Fruit fly (Drosophila melanogaster): ENCODE measurements around the gene ND-20L.
A peak's percentile ranks its signal among the peaks of the same experiment; 100 is the strongest.

ND-20L gene

DNA sequence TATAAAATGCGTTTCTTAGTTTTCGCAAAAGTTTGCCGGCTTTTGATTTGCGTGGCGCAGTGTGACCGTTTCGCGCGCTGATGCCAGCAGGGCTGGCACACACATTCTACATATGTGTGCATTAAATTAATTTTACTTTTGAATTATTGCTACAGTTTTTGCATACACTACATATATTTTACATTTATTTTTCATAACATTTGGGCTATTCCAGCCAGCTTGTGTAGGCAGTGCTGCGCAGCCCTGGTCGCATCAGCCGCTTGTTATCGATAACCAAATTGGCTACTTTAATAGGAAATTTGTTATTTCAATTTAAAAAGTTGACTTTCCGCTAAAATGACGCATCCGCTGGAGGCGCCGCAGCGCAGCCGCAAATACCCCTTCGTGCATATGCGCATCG, 26.3 kb upstream of the ND-20L start, which contains the start of the genes CG2321 and CG2006 (continued):
- no peak for TF ChIP-seq nau (GFP tag; optimal IDR thresholded peaks at IDR 0.05)
- no peak for TF ChIP-seq org-1 (GFP tag; optimal IDR thresholded peaks at IDR 0.05)
- no peak for TF ChIP-seq wdn (GFP tag; IDR thresholded peaks at IDR 0.05)
- TF ChIP-seq onecut (GFP tag; IDR thresholded peaks at IDR 0.05): 0 out of 2 replicates have a peak, but pooled peaks have one; percentile 26
- no peak for TF ChIP-seq Hey (tag; optimal IDR thresholded peaks at IDR 0.05)
- 0 out of 2 replicates have a peak, but pooled peaks have one; percentile 39 for TF ChIP-seq CG11247 (GFP tag; IDR thresholded peaks at IDR 0.05)
- no peak for TF ChIP-seq CG5245 (GFP tag; optimal IDR thresholded peaks at IDR 0.05)
- TF ChIP-seq ab (GFP tag; optimal IDR thresholded peaks at IDR 0.05): no peak
- peak; percentile 24 for TF ChIP-seq Bdp1 (GFP tag; optimal IDR thresholded peaks at IDR 0.05)
- TF ChIP-seq crp (GFP tag; optimal IDR thresholded peaks at IDR 0.05): peak in 1 of 2 experiments; percentile 80
- TF ChIP-seq kni (GFP tag; optimal IDR thresholded peaks at IDR 0.05): no peak
- TF ChIP-seq Hsf (GFP tag; optimal IDR thresholded peaks at IDR 0.05): peak; percentile 65
- peak; percentile 46; the same call in 1 of the 2 replicates for TF ChIP-seq E2f1 (GFP tag; IDR thresholded peaks at IDR 0.05)
- no peak for TF ChIP-seq Gsc (GFP tag; IDR thresholded peaks at IDR 0.05)
- peak; percentile 65 for TF ChIP-seq CG8765 (GFP tag; IDR thresholded peaks at IDR 0.05)
- TF ChIP-seq CG10321 (GFP tag; IDR thresholded peaks at IDR 0.05): no peak
- no peak for TF ChIP-seq CG2678 (tag; optimal IDR thresholded peaks at IDR 0.05)
- no peak for TF ChIP-seq CG4360 (GFP tag; IDR thresholded peaks at IDR 0.05)
- TF ChIP-seq CG11504 (tag; optimal IDR thresholded peaks at IDR 0.05): no peak
- peak; percentile 66 for TF ChIP-seq CG32532 (GFP tag; IDR thresholded peaks at IDR 0.05)
- peak; percentile 65 for TF ChIP-seq CG13624 (GFP tag; optimal IDR thresholded peaks at IDR 0.05)
- TF ChIP-seq Aef1 (GFP tag; IDR thresholded peaks at IDR 0.05): peak; percentile 49; the same call in 1 of the 3 replicates
- peak; percentile 41; the same call in 1 of the 2 replicates for TF ChIP-seq al (GFP tag; IDR thresholded peaks at IDR 0.05)
- peak; percentile 12 for TF ChIP-seq slp2 (GFP tag; optimal IDR thresholded peaks at IDR 0.05)
- peak; percentile 46; the same call in 1 of the 2 replicates for TF ChIP-seq CG14014 (GFP tag; IDR thresholded peaks at IDR 0.05)
- peak; percentile 81 for TF ChIP-seq CG1603 (tag; optimal IDR thresholded peaks at IDR 0.05)
- no peak for TF ChIP-seq CG4854 (GFP tag; optimal IDR thresholded peaks at IDR 0.05)
- peak; percentile 73 for TF ChIP-seq grau (tag; optimal IDR thresholded peaks at IDR 0.05)
- no peak for TF ChIP-seq prd (optimal IDR thresholded peaks at IDR 0.05)
- TF ChIP-seq prd (GFP tag; IDR thresholded peaks at IDR 0.05): peak; percentile 87
- 0 out of 2 replicates have a peak, but pooled peaks have one; percentile 47 for TF ChIP-seq H2.0 (GFP tag; IDR thresholded peaks at IDR 0.05)
- peak; percentile 70 for TF ChIP-seq knrl (GFP tag; IDR thresholded peaks at IDR 0.05; ENCODE audit: partially characterized antibody)
- TF ChIP-seq MTF-1 (GFP tag; optimal IDR thresholded peaks at IDR 0.05; ENCODE audit: borderline replicate concordance): no peak
- TF ChIP-seq CG12299 (tag; optimal IDR thresholded peaks at IDR 0.05): peak; percentile 41
- peak; percentile 51 for TF ChIP-seq CG3281 (GFP tag; optimal IDR thresholded peaks at IDR 0.05)
- peak; percentile 94 for TF ChIP-seq YL-1 (GFP tag; optimal IDR thresholded peaks at IDR 0.05)
- no peak for TF ChIP-seq CG9609 (GFP tag; optimal IDR thresholded peaks at IDR 0.05)
- peak; percentile 59 for TF ChIP-seq CG12155 (GFP tag; optimal IDR thresholded peaks at IDR 0.05)
- no peak for TF ChIP-seq CG15269 (tag; optimal IDR thresholded peaks at IDR 0.05)
- TF ChIP-seq Pdp1 (GFP tag; optimal IDR thresholded peaks at IDR 0.05): peak; percentile 35 to 57
- TF ChIP-seq CG12769 (tag; optimal IDR thresholded peaks at IDR 0.05): no peak
- no peak for TF ChIP-seq toy (GFP tag; IDR thresholded peaks at IDR 0.05)
- peak; percentile 80 for TF ChIP-seq CTCF (GFP tag; optimal IDR thresholded peaks at IDR 0.05)
- peak; percentile 59; the same call in 2 of the 3 replicates for TF ChIP-seq ci (GFP tag; IDR thresholded peaks at IDR 0.05)
- TF ChIP-seq Lpt (GFP tag; optimal IDR thresholded peaks at IDR 0.05): no peak
- TF ChIP-seq Med (GFP tag): peak; percentile 92
- peak; percentile 45 for TF ChIP-seq CG2116 (GFP tag; optimal IDR thresholded peaks at IDR 0.05)
- no peak for TF ChIP-seq psq (GFP tag; optimal IDR thresholded peaks at IDR 0.05)
- TF ChIP-seq Neu2 (GFP tag; optimal IDR thresholded peaks at IDR 0.05; ENCODE audit: borderline replicate concordance): no peak
- no peak for TF ChIP-seq CG3407 (GFP tag; optimal IDR thresholded peaks at IDR 0.05)
- peak; percentile 81 for TF ChIP-seq Rfx (GFP tag; IDR thresholded peaks at IDR 0.05)
- TF ChIP-seq CG8388 (GFP tag; optimal IDR thresholded peaks at IDR 0.05): peak; percentile 42
